Fruit fly (Drosophila melanogaster): ENCODE measurements around the gene Toll-6.

Gene Toll-6

dm6 chr3L:15336277-15336821 is at the start of gene Toll-6:
Gene Toll-6 (plus strand): TSS chr3L:15336692.
- TF ChIP-seq CG8478 (optimal IDR thresholded peaks at IDR 0.05) = no peak
- no peak for TF ChIP-seq CTCF (optimal IDR thresholded peaks at IDR 0.05)

dm6 chr3L:15286948-15287347 is 49.5 kb upstream of the Toll-6 start:
- TF ChIP-seq CTCF (optimal IDR thresholded peaks at IDR 0.05) (peak in 1 of 2 experiments; percentile 62), CG8478 (optimal IDR thresholded peaks at IDR 0.05) (no peak)

- TF ChIP-seq CG8478 (optimal IDR thresholded peaks at IDR 0.05) = no peak
- no peak for TF ChIP-seq CTCF (optimal IDR thresholded peaks at IDR 0.05)
Measured at dm6 chr3L:15289257-15289762, 47.2 kb upstream of the Toll-6 start.

dm6 chr3L:15298658-15299057 is 37.8 kb upstream of the Toll-6 start, which contains the start of gene Best4:
Gene Best4 (plus strand): TSS chr3L:15298958.
- TF ChIP-seq CTCF (optimal IDR thresholded peaks at IDR 0.05) (no peak), CG8478 (optimal IDR thresholded peaks at IDR 0.05) (no peak)

- TF ChIP-seq CTCF (optimal IDR thresholded peaks at IDR 0.05) (no peak), CG8478 (optimal IDR thresholded peaks at IDR 0.05) (no peak)
Measured at dm6 chr3L:15302685-15303084, 33.8 kb upstream of the Toll-6 start, which contains the start of gene Best3. Gene Best3 (minus strand): TSS chr3L:15302785.

dm6 chr3L:15303630-15304029 is 32.9 kb upstream of the Toll-6 start:
- TF ChIP-seq CTCF (optimal IDR thresholded peaks at IDR 0.05) = no peak
- TF ChIP-seq CG8478 (optimal IDR thresholded peaks at IDR 0.05) = no peak

- TF ChIP-seq CG8478 (optimal IDR thresholded peaks at IDR 0.05) (no peak), CTCF (optimal IDR thresholded peaks at IDR 0.05) (no peak)
Measured at dm6 chr3L:15304224-15305035, 32.1 kb upstream of the Toll-6 start, which contains the start of gene CG7255. Gene CG7255 (plus strand): TSS chr3L:15304255.

- TF ChIP-seq CG8478 (optimal IDR thresholded peaks at IDR 0.05) = no peak
- TF ChIP-seq CTCF (optimal IDR thresholded peaks at IDR 0.05) = no peak
Measured at dm6 chr3L:15305036-15305613, 31.4 kb upstream of the Toll-6 start.

- TF ChIP-seq CTCF (optimal IDR thresholded peaks at IDR 0.05) = no peak
- TF ChIP-seq CG8478 (optimal IDR thresholded peaks at IDR 0.05) = no peak
Measured at dm6 chr3L:15306447-15306846, 30.0 kb upstream of the Toll-6 start.

dm6 chr3L:15311457-15312368 is 24.8 kb upstream of the Toll-6 start:
- TF ChIP-seq CTCF (optimal IDR thresholded peaks at IDR 0.05) (no peak), CG8478 (optimal IDR thresholded peaks at IDR 0.05) (no peak)

dm6 chr3L:15314539-15314938 is 22.0 kb upstream of the Toll-6 start:
- TF ChIP-seq CTCF (optimal IDR thresholded peaks at IDR 0.05) (no peak), CG8478 (optimal IDR thresholded peaks at IDR 0.05) (no peak)

dm6 chr3L:15314997-15315396 is 21.5 kb upstream of the Toll-6 start:
- no peak for TF ChIP-seq CTCF (optimal IDR thresholded peaks at IDR 0.05)
- no peak for TF ChIP-seq CG8478 (optimal IDR thresholded peaks at IDR 0.05)

dm6 chr3L:15315400-15315799 is 21.1 kb upstream of the Toll-6 start:
- TF ChIP-seq CG8478 (optimal IDR thresholded peaks at IDR 0.05) (no peak), CTCF (optimal IDR thresholded peaks at IDR 0.05) (no peak)

dm6 chr3L:15320241-15320640 is 16.3 kb upstream of the Toll-6 start:
- TF ChIP-seq CTCF (optimal IDR thresholded peaks at IDR 0.05) (no peak), CG8478 (optimal IDR thresholded peaks at IDR 0.05) (no peak)

dm6 chr3L:15321001-15321438 is 15.5 kb upstream of the Toll-6 start:
- TF ChIP-seq CG8478 (optimal IDR thresholded peaks at IDR 0.05) (no peak), CTCF (optimal IDR thresholded peaks at IDR 0.05) (no peak)
